Fruit fly (Drosophila melanogaster): ENCODE data around the gene CG14125.

The CG14125 gene

dm6 chr3L:12002321-12003248 is 27.9 kb downstream of the CG14125 start, which contains the start of the genes Pop2 and CG6928 (continued):
- TF ChIP-seq CG11294 (GFP tag; IDR thresholded peaks at IDR 0.05): peak; percentile 19; the same call in 1 of the 2 replicates

DNA sequence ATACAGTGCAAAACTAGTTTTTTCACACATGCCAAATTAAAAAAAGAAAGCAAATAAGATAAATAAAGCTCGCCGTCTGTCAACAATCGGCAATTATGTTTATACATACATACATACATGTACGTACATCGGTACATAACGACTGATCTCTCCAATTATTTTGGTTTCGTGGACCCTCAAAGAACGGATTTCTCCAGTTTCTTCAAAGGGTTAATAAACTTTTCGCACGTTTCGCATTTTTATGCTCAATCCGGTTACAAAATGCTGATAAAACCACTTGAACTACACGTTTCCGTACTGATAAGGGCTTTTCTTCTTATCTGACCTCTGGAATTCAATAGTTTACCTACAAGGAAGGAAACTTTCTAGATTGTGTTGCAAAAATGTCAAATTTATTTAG is 28.8 kb downstream of the CG14125 start:
- no peak for TF ChIP-seq Eip93F (GFP tag; optimal IDR thresholded peaks at IDR 0.05)
- no peak for TF ChIP-seq Met (GFP tag; optimal IDR thresholded peaks at IDR 0.05)
- TF ChIP-seq CG31627 (GFP tag; optimal IDR thresholded peaks at IDR 0.05): no peak

DNA sequence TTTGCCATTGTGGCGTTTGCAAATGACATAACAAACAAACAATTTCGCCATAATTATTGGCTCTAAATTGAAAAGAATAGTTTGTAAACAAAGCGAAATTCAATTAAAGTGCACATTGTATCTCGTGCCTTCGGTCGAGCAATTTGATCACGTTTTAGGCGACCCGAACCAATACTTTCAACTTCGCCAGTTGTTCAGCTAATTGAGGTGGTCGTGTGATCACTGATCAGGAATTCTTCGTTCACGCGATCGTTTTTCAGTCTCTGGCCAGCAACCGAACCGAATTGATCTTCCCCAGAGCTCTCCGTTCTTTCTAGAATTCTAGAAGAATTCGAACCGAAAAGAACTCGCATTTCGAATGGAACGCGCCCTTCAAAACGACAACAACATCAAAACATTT is 29.4 kb downstream of the CG14125 start:
- TF ChIP-seq salr (GFP tag; optimal IDR thresholded peaks at IDR 0.05): no peak
- no peak for TF ChIP-seq CG7368 (GFP tag; optimal IDR thresholded peaks at IDR 0.05)
- no peak for TF ChIP-seq net (GFP tag; optimal IDR thresholded peaks at IDR 0.05)
- no peak for TF ChIP-seq acj6 (GFP tag; optimal IDR thresholded peaks at IDR 0.05)
- no peak for TF ChIP-seq Met (GFP tag; optimal IDR thresholded peaks at IDR 0.05)
- no peak for TF ChIP-seq Blimp-1 (GFP tag; optimal IDR thresholded peaks at IDR 0.05)
- TF ChIP-seq eg (GFP tag; IDR thresholded peaks at IDR 0.05): no peak
- TF ChIP-seq CG6792 (GFP tag; optimal IDR thresholded peaks at IDR 0.05): no peak
- no peak for TF ChIP-seq CG8632 (GFP tag; optimal IDR thresholded peaks at IDR 0.05)
- no peak for TF ChIP-seq CG8319 (GFP tag; optimal IDR thresholded peaks at IDR 0.05)
- no peak for TF ChIP-seq Sox102F (GFP tag; optimal IDR thresholded peaks at IDR 0.05)
- TF ChIP-seq achi (GFP tag; optimal IDR thresholded peaks at IDR 0.05): no peak
- no peak for TF ChIP-seq CG1621 (tag; optimal IDR thresholded peaks at IDR 0.05)
- no peak for TF ChIP-seq Eip93F (GFP tag; optimal IDR thresholded peaks at IDR 0.05)
- TF ChIP-seq CG11762 (GFP tag; optimal IDR thresholded peaks at IDR 0.05; ENCODE audit: insufficient read depth): no peak
- TF ChIP-seq dsx (GFP tag; optimal IDR thresholded peaks at IDR 0.05; ENCODE audit: poor library complexity, severe bottlenecking): no peak
- no peak for TF ChIP-seq fkh (GFP tag; optimal IDR thresholded peaks at IDR 0.05)
- no peak for TF ChIP-seq CG10669 (GFP tag; optimal IDR thresholded peaks at IDR 0.05)
- no peak for TF ChIP-seq Eip78C (GFP tag)

dm6 chr3L:12007945-12008344 is 33.2 kb downstream of the CG14125 start:
- no peak for TF ChIP-seq topi (GFP tag; optimal IDR thresholded peaks at IDR 0.05)
- TF ChIP-seq fd59A (GFP tag; optimal IDR thresholded peaks at IDR 0.05): no peak
- no peak for TF ChIP-seq CG11294 (GFP tag; IDR thresholded peaks at IDR 0.05)
- TF ChIP-seq CG11902 (GFP tag; optimal IDR thresholded peaks at IDR 0.05): no peak
- TF ChIP-seq acj6 (GFP tag; optimal IDR thresholded peaks at IDR 0.05): no peak
- peak; percentile 82 for TF ChIP-seq dsx (GFP tag; optimal IDR thresholded peaks at IDR 0.05; ENCODE audit: poor library complexity, severe bottlenecking)
- no peak for TF ChIP-seq fkh (GFP tag; optimal IDR thresholded peaks at IDR 0.05)
- TF ChIP-seq CG32006 (GFP tag; optimal IDR thresholded peaks at IDR 0.05): no peak

dm6 chr3L:12013698-12014097 is 39.0 kb downstream of the CG14125 start:
- peak; percentile 6 for TF ChIP-seq CG32006 (GFP tag; optimal IDR thresholded peaks at IDR 0.05)
- peak; percentile 45 for TF ChIP-seq CG10669 (GFP tag; optimal IDR thresholded peaks at IDR 0.05)
- no peak for TF ChIP-seq Sox102F (GFP tag; optimal IDR thresholded peaks at IDR 0.05)
- no peak for TF ChIP-seq Gug (GFP tag; IDR thresholded peaks at IDR 0.05)
- no peak for TF ChIP-seq CG8119 (GFP tag; IDR thresholded peaks at IDR 0.05)
- TF ChIP-seq svp (GFP tag): peak; percentile 65
- no peak for TF ChIP-seq CG6808 (GFP tag; optimal IDR thresholded peaks at IDR 0.05)
- TF ChIP-seq CG15336 (GFP tag; IDR thresholded peaks at IDR 0.05): no peak
- no peak for TF ChIP-seq OdsH (GFP tag; optimal IDR thresholded peaks at IDR 0.05)
- TF ChIP-seq CG10631 (GFP tag; optimal IDR thresholded peaks at IDR 0.05): peak; percentile 59
- peak in 1 of 2 experiments; percentile 27 for TF ChIP-seq salr (GFP tag; optimal IDR thresholded peaks at IDR 0.05)
- TF ChIP-seq CG1621 (tag; optimal IDR thresholded peaks at IDR 0.05): peak; percentile 29
- TF ChIP-seq Met (GFP tag; optimal IDR thresholded peaks at IDR 0.05): peak; percentile 23
- peak; percentile 22 for TF ChIP-seq lz (GFP tag; optimal IDR thresholded peaks at IDR 0.05)
- TF ChIP-seq dac (GFP tag; optimal IDR thresholded peaks at IDR 0.05): no peak
- TF ChIP-seq CG6792 (GFP tag; optimal IDR thresholded peaks at IDR 0.05): peak; percentile 16
- peak; percentile 84 for TF ChIP-seq Eip78C (GFP tag)
- peak; percentile 7 for TF ChIP-seq Sox14 (GFP tag; optimal IDR thresholded peaks at IDR 0.05)
- no peak for TF ChIP-seq net (GFP tag; optimal IDR thresholded peaks at IDR 0.05)
- TF ChIP-seq CG31627 (GFP tag; optimal IDR thresholded peaks at IDR 0.05): no peak
- TF ChIP-seq eg (GFP tag; IDR thresholded peaks at IDR 0.05): 0 out of 3 replicates have a peak, but pooled peaks have one; percentile 15
- peak; percentile 61 for TF ChIP-seq Ets96B (tag; optimal IDR thresholded peaks at IDR 0.05)
- TF ChIP-seq fd59A (GFP tag; optimal IDR thresholded peaks at IDR 0.05): peak; percentile 39
- TF ChIP-seq CG9139 (GFP tag; optimal IDR thresholded peaks at IDR 0.05): no peak
- TF ChIP-seq Hr4 (GFP tag; optimal IDR thresholded peaks at IDR 0.05): peak; percentile 23
- TF ChIP-seq Hr39 (GFP tag; optimal IDR thresholded peaks at IDR 0.05): peak; percentile 4
- TF ChIP-seq topi (GFP tag; optimal IDR thresholded peaks at IDR 0.05): no peak
- TF ChIP-seq vri (GFP tag; optimal IDR thresholded peaks at IDR 0.05): no peak
